Worm (Caenorhabditis elegans): ENCODE measurements around the gene srlf-33.
A peak's percentile ranks its signal among the peaks of the same experiment; 100 is the strongest.

The srlf-33 gene

ce11 chrIV:11925346-11926075 lies at the start of gene srlf-33, which contains the start of gene srlf-32:
TSS of gene srlf-33 (minus strand) at chrIV:11925446.
TSS of gene srlf-32 (plus strand) at chrIV:11926025.
- TF ChIP-seq ceh-82 (tag; optimal IDR thresholded peaks at IDR 0.05) (no peak), nhr-6 (tag; optimal IDR thresholded peaks at IDR 0.05) (no peak), ztf-11 (tag; optimal IDR thresholded peaks at IDR 0.05) (no peak), mab-5 (tag; optimal IDR thresholded peaks at IDR 0.05) (no peak), nhr-23 (tag; optimal IDR thresholded peaks at IDR 0.05) (no peak), egl-27 (tag; optimal IDR thresholded peaks at IDR 0.05) (no peak), lin-39 (tag; optimal IDR thresholded peaks at IDR 0.05) (no peak), unc-62 (GFP tag; optimal IDR thresholded peaks at IDR 0.05) (no peak), ceh-16 (tag; optimal IDR thresholded peaks at IDR 0.05) (no peak), ama-1 (optimal IDR thresholded peaks at IDR 0.05) (no peak), fos-1 (tag; optimal IDR thresholded peaks at IDR 0.05) (no peak)

DNA sequence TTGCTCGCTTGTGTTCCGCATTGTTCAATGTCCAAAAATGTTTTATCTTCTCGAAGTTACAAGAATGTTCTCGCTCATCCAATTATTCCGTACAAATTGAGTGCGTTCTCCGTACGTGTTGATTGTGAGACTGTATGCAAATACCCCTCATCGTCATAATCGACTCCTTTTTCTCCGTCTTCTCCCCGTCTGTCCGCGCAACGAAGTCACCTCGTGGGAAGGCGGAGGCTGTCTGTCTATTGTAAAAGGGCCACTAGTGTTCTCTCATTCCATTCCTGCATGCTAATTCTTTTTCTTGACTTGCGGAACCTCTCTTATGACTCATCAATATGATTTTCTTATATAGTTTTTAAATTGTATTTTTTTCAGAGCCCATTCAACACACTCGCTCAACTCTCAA lies 44.9 kb upstream of the srlf-33 start, which contains the start of gene ZK829.9:
TSS of gene ZK829.9 (plus strand) at position 364 of the 400 bp plus-strand sequence.
- TF ChIP-seq nhr-10 (tag; optimal IDR thresholded peaks at IDR 0.05) = no peak
- TF ChIP-seq skn-1 (tag; optimal IDR thresholded peaks at IDR 0.05) = no peak
- no peak for TF ChIP-seq ama-1 (optimal IDR thresholded peaks at IDR 0.05)
- no peak for TF ChIP-seq elt-3 (tag; optimal IDR thresholded peaks at IDR 0.05)
- no peak for TF ChIP-seq lin-13 (GFP tag; optimal IDR thresholded peaks at IDR 0.05)
- TF ChIP-seq alr-1 (tag; optimal IDR thresholded peaks at IDR 0.05) = no peak
- TF ChIP-seq nhr-21 (tag; optimal IDR thresholded peaks at IDR 0.05) = no peak
- no peak for TF ChIP-seq gmeb-1 (tag; optimal IDR thresholded peaks at IDR 0.05)

DNA sequence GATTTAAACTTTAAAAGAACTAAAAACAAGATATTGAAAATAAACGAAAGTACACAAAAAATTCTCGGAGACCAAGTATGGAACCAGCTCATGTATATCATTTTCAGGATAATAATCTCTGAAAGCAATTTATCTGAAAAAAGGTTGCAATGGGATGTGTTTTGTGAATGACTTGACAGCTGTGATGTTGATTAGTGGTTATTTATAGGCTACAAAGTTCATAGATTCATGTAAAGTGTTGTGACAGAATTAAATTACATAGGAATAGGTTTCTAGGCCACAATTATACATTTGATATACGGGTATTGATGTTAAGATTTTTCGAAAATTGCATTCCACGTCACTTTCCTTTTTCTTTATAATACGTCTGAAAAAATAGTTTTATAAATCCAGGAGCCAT lies 40.1 kb upstream of the srlf-33 start, which contains the start of gene srj-1:
TSS of gene srj-1 (minus strand) at position 101 of the 400 bp plus-strand sequence.
- TF ChIP-seq nhr-12 (tag; optimal IDR thresholded peaks at IDR 0.05) (no peak), sem-4 (tag; optimal IDR thresholded peaks at IDR 0.05) (no peak), Y55F3AM.14 (GFP tag; optimal IDR thresholded peaks at IDR 0.05) (no peak), lin-39 (tag; optimal IDR thresholded peaks at IDR 0.05) (no peak), aly-2 (tag; optimal IDR thresholded peaks at IDR 0.05) (no peak), lin-11 (tag; optimal IDR thresholded peaks at IDR 0.05) (no peak), gmeb-1 (tag; optimal IDR thresholded peaks at IDR 0.05) (no peak), nhr-77 (tag; optimal IDR thresholded peaks at IDR 0.05) (no peak), lin-13 (GFP tag; optimal IDR thresholded peaks at IDR 0.05) (no peak), mab-5 (tag; optimal IDR thresholded peaks at IDR 0.05) (no peak), ztf-1 (GFP tag; conservative IDR thresholded peaks at IDR 0.05) (no peak)

- TF ChIP-seq ztf-4 (tag; optimal IDR thresholded peaks at IDR 0.05) (no peak), mbf-1 (tag; optimal IDR thresholded peaks at IDR 0.05) (no peak), mab-5 (tag; optimal IDR thresholded peaks at IDR 0.05) (peak; percentile 30), skn-1 (tag; optimal IDR thresholded peaks at IDR 0.05) (no peak), ceh-16 (tag; optimal IDR thresholded peaks at IDR 0.05) (no peak), R02D3.7 (tag; optimal IDR thresholded peaks at IDR 0.05) (peak; percentile 5), aly-2 (tag; optimal IDR thresholded peaks at IDR 0.05) (no peak), sem-4 (tag; optimal IDR thresholded peaks at IDR 0.05) (peak; percentile 60), ZK546.5 (tag; optimal IDR thresholded peaks at IDR 0.05) (peak; percentile 48), unc-55 (GFP tag; optimal IDR thresholded peaks at IDR 0.05) (peak; percentile 39), nhr-237 (tag; optimal IDR thresholded peaks at IDR 0.05) (peak; percentile 65), lin-11 (tag; optimal IDR thresholded peaks at IDR 0.05) (no peak), crh-2 (tag; optimal IDR thresholded peaks at IDR 0.05) (peak; percentile 85), unc-39 (tag; optimal IDR thresholded peaks at IDR 0.05) (no peak), C34F6.9 (tag; optimal IDR thresholded peaks at IDR 0.05) (peak; percentile 73), nhr-11 (tag; optimal IDR thresholded peaks at IDR 0.05) (no peak), nhr-77 (tag; optimal IDR thresholded peaks at IDR 0.05) (peak; percentile 20), egl-27 (tag; optimal IDR thresholded peaks at IDR 0.05) (peak; percentile 47), nhr-25 (tag; optimal IDR thresholded peaks at IDR 0.05) (peak; percentile 74), F13H6.1 (tag; optimal IDR thresholded peaks at IDR 0.05) (peak; percentile 68), snpc-4 (tag; optimal IDR thresholded peaks at IDR 0.05) (peak; percentile 34), nhr-129 (tag; optimal IDR thresholded peaks at IDR 0.05) (peak; percentile 51), unc-62 (GFP tag; optimal IDR thresholded peaks at IDR 0.05) (no peak), nhr-10 (tag; optimal IDR thresholded peaks at IDR 0.05) (no peak), fos-1 (tag; optimal IDR thresholded peaks at IDR 0.05) (peak; percentile 15), nhr-21 (tag; optimal IDR thresholded peaks at IDR 0.05) (peak; percentile 52), sma-3 (GFP tag; optimal IDR thresholded peaks at IDR 0.05) (peak; percentile 82), mdl-1 (tag; optimal IDR thresholded peaks at IDR 0.05) (peak in 1 of 2 experiments; percentile 11), ztf-1 (GFP tag; conservative IDR thresholded peaks at IDR 0.05) (no peak), nhr-6 (tag; optimal IDR thresholded peaks at IDR 0.05) (peak; percentile 75), lin-39 (tag; optimal IDR thresholded peaks at IDR 0.05) (no peak), lin-13 (GFP tag; optimal IDR thresholded peaks at IDR 0.05) (peak; percentile 81), ztf-11 (tag; optimal IDR thresholded peaks at IDR 0.05) (no peak), nhr-12 (tag; optimal IDR thresholded peaks at IDR 0.05) (no peak), elt-1 (tag; optimal IDR thresholded peaks at IDR 0.05) (no peak), nhr-23 (tag; optimal IDR thresholded peaks at IDR 0.05) (no peak)
Observed at ce11 chrIV:11961485-11962255, 36.4 kb upstream of the srlf-33 start, which contains the start of gene ZK829.7. TSS of gene ZK829.7 (minus strand) at chrIV:11961535.
